Fruit fly (Drosophila melanogaster) whole organism, wandering third instar larva: ENCODE measurements around the gene SclA.
A peak's percentile ranks its signal among the peaks of the same experiment; 100 is the strongest.

Experiments used
- Abd-B ChIP-seq: fragments of >200 bp; optimal IDR thresholded peaks from 2 replicates; lab custom pipeline; 2017; ENCODE audit warnings: missing biosample characterization, missing genetic modification characterization
- CG32264 ChIP-seq: fragments of 200-800 bp; sonication (Bioruptor generic); optimal IDR thresholded peaks from 2 replicates; lab custom pipeline; 2016; ENCODE audit warnings: missing biosample characterization, missing genetic modification characterization
- CG9705 ChIP-seq: fragments of 200-800 bp; sonication (Bioruptor generic); optimal IDR thresholded peaks from 2 replicates; lab custom pipeline; 2018; ENCODE audit warnings: missing biosample characterization, mild to moderate bottlenecking, missing genetic modification characterization
- CrebA ChIP-seq: fragments of 200-800 bp; sonication (Bioruptor generic); optimal IDR thresholded peaks from 2 replicates; lab custom pipeline; 2016; ENCODE audit warnings: missing biosample characterization, mild to moderate bottlenecking, missing genetic modification characterization, borderline replicate concordance
- Dfd ChIP-seq: fragments of >200 bp; optimal IDR thresholded peaks from 2 replicates; lab custom pipeline; 2017; ENCODE audit warnings: missing biosample characterization, missing genetic modification characterization
- Dif ChIP-seq: fragments of 200-275, 200-300 bp; sonication (Bioruptor generic); optimal IDR thresholded peaks from 2 replicates; lab custom pipeline; 2018; ENCODE audit warnings: missing biosample characterization, missing genetic modification characterization; ENCODE audit not compliant: partially characterized antibody
- GATAd ChIP-seq: sonication (Bioruptor generic); optimal IDR thresholded peaks from 2 replicates; lab custom pipeline; 2016; ENCODE audit warnings: missing biosample characterization, missing genetic modification characterization
- HLH106 ChIP-seq: fragments of 200-800 bp; optimal IDR thresholded peaks from 3 replicates; lab custom pipeline; 2019; ENCODE audit warnings: missing biosample characterization, mild to moderate bottlenecking, missing genetic modification characterization, moderate library complexity
- Hnf4 ChIP-seq: fragments of 200-800 bp; sonication (Bioruptor generic); optimal IDR thresholded peaks from 2 replicates; lab custom pipeline; 2016; ENCODE audit warnings: missing biosample characterization, mild to moderate bottlenecking, missing genetic modification characterization
- Hr78 ChIP-seq: fragments of >200 bp; optimal IDR thresholded peaks from 2 replicates; lab custom pipeline; 2017; ENCODE audit warnings: missing biosample characterization, missing genetic modification characterization
- Hr83 ChIP-seq: fragments of 200-300 bp; sonication (Bioruptor generic); optimal IDR thresholded peaks from 2 replicates; lab custom pipeline; 2016; ENCODE audit warnings: missing biosample characterization, mild to moderate bottlenecking, missing genetic modification characterization, moderate library complexity; ENCODE audit not compliant: poor library complexity, severe bottlenecking
- Jra ChIP-seq: sonication (Bioruptor generic); optimal IDR thresholded peaks from 2 replicates; lab custom pipeline; 2016; ENCODE audit warnings: missing biosample characterization, missing genetic modification characterization
- Mio ChIP-seq: sonication (Bioruptor generic); optimal IDR thresholded peaks from 2 replicates; lab custom pipeline; 2016; ENCODE audit warnings: missing biosample characterization, missing genetic modification characterization
- Myc ChIP-seq: fragments of >200 bp; optimal IDR thresholded peaks from 2 replicates; lab custom pipeline; 2017
- N ChIP-seq: fragments of >200 bp; optimal IDR thresholded peaks from 2 replicates; lab custom pipeline; 2018; ENCODE audit warnings: missing biosample characterization, missing external identifiers, missing genetic modification characterization
- OdsH ChIP-seq: fragments of 200-800 bp; sonication (Bioruptor generic); optimal IDR thresholded peaks from 2 replicates; lab custom pipeline; 2016; ENCODE audit warnings: missing biosample characterization, mild to moderate bottlenecking, missing genetic modification characterization
- Rel ChIP-seq, 2 experiments: fragments of 200-800 bp; sonication (Bioruptor generic) in 1 of 2; optimal IDR thresholded peaks; 2 replicates in 1 of 2; 3 replicates in 1 of 2; lab custom pipeline; 2016 to 2019; ENCODE audit warnings: mild to moderate bottlenecking in 2 of 2, missing biosample characterization in 2 of 2, missing genetic modification characterization in 2 of 2, moderate library complexity in 1 of 2
- Sp1 ChIP-seq: fragments of 200-800 bp; sonication (Bioruptor generic); optimal IDR thresholded peaks from 3 replicates; lab custom pipeline; 2019; ENCODE audit warnings: missing biosample characterization, mild to moderate bottlenecking, missing genetic modification characterization, moderate library complexity
- Vsx2 ChIP-seq: fragments of 200-300, 225-300 bp; sonication (Bioruptor generic); optimal IDR thresholded peaks from 2 replicates; lab custom pipeline; 2018; ENCODE audit warnings: missing biosample characterization, missing genetic modification characterization; ENCODE audit not compliant: partially characterized antibody
- br ChIP-seq: fragments of 200-800 bp; sonication (Bioruptor generic); optimal IDR thresholded peaks from 2 replicates; lab custom pipeline; 2016; ENCODE audit warnings: missing biosample characterization, missing genetic modification characterization
- brk ChIP-seq: fragments of 200-800 bp; sonication (Bioruptor generic); optimal IDR thresholded peaks from 2 replicates; lab custom pipeline; 2016; ENCODE audit warnings: missing biosample characterization, mild to moderate bottlenecking, missing genetic modification characterization
- dl ChIP-seq, 2 experiments: fragments of 175-275, 200-275 bp in 1 of 2; fragments of 200-275 bp in 1 of 2; sonication (Bioruptor generic); optimal IDR thresholded peaks; lab custom pipeline; 2018; ENCODE audit warnings: mild to moderate bottlenecking in 2 of 2, missing biosample characterization in 2 of 2, missing genetic modification characterization in 2 of 2, moderate library complexity in 2 of 2; ENCODE audit not compliant: partially characterized antibody in 2 of 2, insufficient read depth in 1 of 2
- dmrt93B ChIP-seq: fragments of 200-800 bp; sonication (Bioruptor generic); optimal IDR thresholded peaks from 2 replicates; lab custom pipeline; 2018; ENCODE audit warnings: missing biosample characterization, mild to moderate bottlenecking, missing genetic modification characterization
- dsf ChIP-seq: sonication (Bioruptor generic); optimal IDR thresholded peaks from 2 replicates; lab custom pipeline; 2016; ENCODE audit warnings: missing biosample characterization, missing genetic modification characterization, borderline replicate concordance
- ey ChIP-seq: fragments of 200-800 bp; sonication (Bioruptor generic); optimal IDR thresholded peaks from 2 replicates; lab custom pipeline; 2016; ENCODE audit warnings: missing biosample characterization, missing genetic modification characterization
- foxo ChIP-seq, 2 experiments: fragments of 200-800 bp; sonication (Bioruptor generic); optimal IDR thresholded peaks; 2 replicates in 1 of 2; 3 replicates in 1 of 2; lab custom pipeline; 2016 to 2017; ENCODE audit warnings: missing biosample characterization in 2 of 2, missing genetic modification characterization in 2 of 2
- fru ChIP-seq: fragments of 200-800 bp; sonication (Bioruptor generic); optimal IDR thresholded peaks from 3 replicates; lab custom pipeline; 2016; ENCODE audit warnings: missing biosample characterization, mild to moderate bottlenecking, missing genetic modification characterization
- h ChIP-seq: fragments of 200-800 bp; sonication (Bioruptor generic); optimal IDR thresholded peaks from 3 replicates; lab custom pipeline; 2016; ENCODE audit warnings: missing biosample characterization, mild to moderate bottlenecking, missing genetic modification characterization
- jim ChIP-seq: fragments of 175-275, 200-325 bp; sonication (Bioruptor generic); optimal IDR thresholded peaks from 2 replicates; lab custom pipeline; 2016; ENCODE audit warnings: missing biosample characterization, mild to moderate bottlenecking, missing genetic modification characterization
- lola ChIP-seq: fragments of >200 bp; optimal IDR thresholded peaks from 2 replicates; lab custom pipeline; 2017; ENCODE audit warnings: missing biosample characterization, missing genetic modification characterization
- pan ChIP-seq: fragments of >200 bp; optimal IDR thresholded peaks from 2 replicates; lab custom pipeline; 2017
- psq ChIP-seq: fragments of 200-800 bp; sonication (Bioruptor generic); optimal IDR thresholded peaks from 3 replicates; lab custom pipeline; 2017; ENCODE audit warnings: missing biosample characterization, mild to moderate bottlenecking, missing genetic modification characterization, moderate library complexity
- rgr ChIP-seq: fragments of 200-800 bp; sonication (Bioruptor generic); optimal IDR thresholded peaks from 3 replicates; lab custom pipeline; 2016; ENCODE audit warnings: missing biosample characterization, mild to moderate bottlenecking, missing genetic modification characterization
- sage ChIP-seq: fragments of 200-800 bp; sonication (Bioruptor generic); optimal IDR thresholded peaks from 2 replicates; lab custom pipeline; 2016; ENCODE audit warnings: missing biosample characterization, mild to moderate bottlenecking, missing genetic modification characterization
- sv ChIP-seq: fragments of 200-800 bp; sonication (Bioruptor generic); optimal IDR thresholded peaks from 3 replicates; lab custom pipeline; 2016; ENCODE audit warnings: missing biosample characterization, missing genetic modification characterization
- tai ChIP-seq: sonication (Bioruptor generic); optimal IDR thresholded peaks from 2 replicates; lab custom pipeline; 2016; ENCODE audit warnings: missing biosample characterization, missing genetic modification characterization
- usp ChIP-seq: fragments of >200 bp; optimal IDR thresholded peaks from 2 replicates; lab custom pipeline; 2017; ENCODE audit warnings: missing biosample characterization, missing genetic modification characterization
- woc ChIP-seq: sonication (Bioruptor generic); optimal IDR thresholded peaks from 2 replicates; lab custom pipeline; 2016; ENCODE audit warnings: missing biosample characterization, mild to moderate bottlenecking, missing genetic modification characterization

SclA gene

dm6 chr2L:16808752-16809151 lies 29.0 kb upstream of the SclA start:
- peak; percentile 93 for TF ChIP-seq Dfd (GFP tag; lab: Kevin White, UChicago)
- TF ChIP-seq sage (GFP tag; lab: Kevin White, UChicago) = no peak

- TF ChIP-seq Hr83 (GFP tag; lab: Kevin White, UChicago) = peak; percentile 52
- peak; percentile 67 for TF ChIP-seq fru (GFP tag; lab: Kevin White, UChicago)
- TF ChIP-seq Abd-B (GFP tag; lab: Kevin White, UChicago) = no peak
- peak; percentile 74 for TF ChIP-seq Jra (GFP tag; lab: Kevin White, UChicago)
- no peak for TF ChIP-seq N (GFP tag; lab: Kevin White, UChicago)
- TF ChIP-seq CG9705 (GFP tag; lab: Kevin White, UChicago) = peak; percentile 14
- peak; percentile 96 for TF ChIP-seq Myc (lab: Kevin White, UChicago)
- TF ChIP-seq Mio = no peak
- peak; percentile 77 for TF ChIP-seq brk (GFP tag; lab: Kevin White, UChicago)
- TF ChIP-seq CG32264 = peak; percentile 44
- peak; percentile 78 for TF ChIP-seq sv
- peak; percentile 41 for TF ChIP-seq psq (GFP tag; lab: Kevin White, UChicago)
- TF ChIP-seq sage (GFP tag; lab: Kevin White, UChicago) = peak; percentile 54
- no peak for TF ChIP-seq Rel (GFP tag; optimal IDR thresholded peaks at IDR 0.05; lab: Kevin White, UChicago)
- TF ChIP-seq Rel (tag; optimal IDR thresholded peaks at IDR 0.05; lab: Kevin White, UChicago) = no peak
- TF ChIP-seq dsf = no peak
- peak; percentile 69 for TF ChIP-seq rgr (GFP tag; lab: Kevin White, UChicago)
- TF ChIP-seq usp (GFP tag; lab: Kevin White, UChicago) = no peak
- TF ChIP-seq Hnf4 (GFP tag; lab: Kevin White, UChicago) = peak; percentile 69
- peak; percentile 77 for TF ChIP-seq h
- TF ChIP-seq HLH106 (tag; lab: Kevin White, UChicago) = peak; percentile 54
- peak; percentile 56 for TF ChIP-seq br (GFP tag; lab: Kevin White, UChicago)
- TF ChIP-seq jim = no peak
- peak; percentile 89 for TF ChIP-seq woc (GFP tag; lab: Kevin White, UChicago)
- no peak for TF ChIP-seq Hr78 (GFP tag; lab: Kevin White, UChicago)
- no peak for TF ChIP-seq pan (lab: Kevin White, UChicago)
- TF ChIP-seq dl (GFP tag; optimal IDR thresholded peaks at IDR 0.05; lab: Kevin White, UChicago; ENCODE audit: insufficient read depth in 1 of 2, partially characterized antibody in 2 of 2) = no peak
- peak; percentile 52 for TF ChIP-seq Sp1 (GFP tag; lab: Kevin White, UChicago)
- peak; percentile 22 for TF ChIP-seq GATAd (GFP tag; lab: Kevin White, UChicago)
- TF ChIP-seq ey = peak; percentile 69
- TF ChIP-seq tai (GFP tag; lab: Kevin White, UChicago) = peak; percentile 76
- TF ChIP-seq CrebA (GFP tag; lab: Kevin White, UChicago) = peak; percentile 53
- TF ChIP-seq lola = no peak
- peak; percentile 73 for TF ChIP-seq OdsH (GFP tag; lab: Kevin White, UChicago)
- TF ChIP-seq dmrt93B (GFP tag; lab: Kevin White, UChicago) = peak; percentile 24
- TF ChIP-seq foxo (GFP tag; optimal IDR thresholded peaks at IDR 0.05; lab: Kevin White, UChicago) = peak in 1 of 2 experiments; percentile 70
- TF ChIP-seq Vsx2 (GFP tag; lab: Kevin White, UChicago) = no peak
- TF ChIP-seq Dif (GFP tag; lab: Kevin White, UChicago) = no peak
- no peak for TF ChIP-seq Dfd (GFP tag; lab: Kevin White, UChicago)
These were observed 21.6 kb upstream of the SclA start, which contains the start of gene mdy for dm6 chr2L:16815989-16816749. Gene mdy, plus strand, starts transcription at chr2L:16816660.
